Worm (Caenorhabditis elegans) whole organism, L3 larva: ENCODE measurements around the gene H23L24.1.

ENCODE experiments used
- ceh-28 ChIP-seq: fragments of 150-350 bp; optimal IDR thresholded peaks from 2 replicates; lab custom pipeline; 2014; ENCODE audit warnings: missing biosample characterization, missing genetic modification reagents, missing genetic modification characterization
- ceh-9 ChIP-seq: sonication (generic microtip); optimal IDR thresholded peaks from 2 replicates; lab custom pipeline; 2018; ENCODE audit warnings: missing biosample characterization, missing genetic modification characterization
- elt-3 ChIP-seq, 3 experiments: fragments of 150-350 bp in 1 of 3; sonication (generic microtip) in 2 of 3; optimal IDR thresholded peaks; 2 replicates in 2 of 3; 4 replicates in 1 of 3; lab custom pipeline; 2014 to 2017; ENCODE audit warnings: missing biosample characterization in 3 of 3, missing genetic modification characterization in 3 of 3
- mdl-1 ChIP-seq: fragments of 150-350 bp; optimal IDR thresholded peaks from 2 replicates; lab custom pipeline; 2014; ENCODE audit warnings: missing biosample characterization, missing genetic modification characterization
- nhr-76 ChIP-seq: fragments of 150-350 bp; sonication (generic microtip); optimal IDR thresholded peaks from 5 replicates; lab custom pipeline; 2014; ENCODE audit warnings: missing biosample characterization, missing genetic modification characterization
- nhr-77 ChIP-seq: fragments of 150-350 bp; optimal IDR thresholded peaks from 2 replicates; lab custom pipeline; 2014; ENCODE audit warnings: missing biosample characterization, missing genetic modification characterization
- ztf-11 ChIP-seq: fragments of 150-350 bp; optimal IDR thresholded peaks from 2 replicates; lab custom pipeline; 2014; ENCODE audit warnings: missing biosample characterization, missing genetic modification characterization
- ztf-4 ChIP-seq: fragments of 150-350 bp; optimal IDR thresholded peaks from 2 replicates; lab custom pipeline; 2014; ENCODE audit warnings: missing biosample characterization, missing genetic modification characterization

DNA sequence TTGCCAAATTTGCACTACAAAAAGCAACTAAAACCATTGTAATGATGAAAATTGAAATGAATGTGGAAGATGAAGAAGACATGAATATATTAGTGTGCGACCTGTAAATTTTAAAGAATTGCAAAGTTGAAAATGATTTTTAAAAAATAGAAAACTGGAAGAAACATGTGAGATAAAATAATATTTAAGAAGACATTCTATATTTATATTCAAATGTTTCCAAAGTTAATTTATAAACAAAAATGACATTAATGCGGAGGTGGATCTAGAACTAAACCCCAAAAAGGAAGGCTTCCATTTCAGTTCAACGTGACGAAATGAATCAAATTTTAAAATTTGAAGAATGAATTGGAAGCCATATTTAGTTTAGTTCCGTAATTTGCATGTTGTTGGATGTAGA is 39.0 kb upstream of the H23L24.1 start, which contains the start of gene nlp-60:
- TF ChIP-seq nhr-76 (tag; lab: Kevin White, UChicago) (no peak), ceh-9 (no peak), ztf-4 (no peak), nhr-77 (tag; lab: Kevin White, UChicago) (no peak), ceh-28 (tag; lab: Kevin White, UChicago) (no peak), mdl-1 (tag; lab: Kevin White, UChicago) (no peak), ztf-11 (no peak), elt-3 (tag; optimal IDR thresholded peaks at IDR 0.05; lab: Kevin White, UChicago) (no peak)
